Fruit fly (Drosophila melanogaster) whole organism, embryonic: ENCODE data around the gene Sf3b3.

ENCODE experiments used
- B-H2 ChIP-seq: fragments of 200-800 bp; sonication (Bioruptor generic); optimal IDR thresholded peaks from 2 replicates; lab custom pipeline; 2018; ENCODE audit warnings: missing biosample characterization, mild to moderate bottlenecking, missing genetic modification characterization
- CG10267 ChIP-seq: fragments of 200-800 bp; sonication (Bioruptor generic); optimal IDR thresholded peaks from 2 replicates; lab custom pipeline; 2018; ENCODE audit warnings: missing biosample characterization, mild to moderate bottlenecking, missing genetic modification characterization, moderate library complexity
- CG2678 ChIP-seq: fragments of 200-800 bp; sonication (Bioruptor generic); optimal IDR thresholded peaks from 3 replicates; lab custom pipeline; 2019; ENCODE audit warnings: missing biosample characterization, mild to moderate bottlenecking, missing genetic modification characterization, moderate library complexity
- CG30020 ChIP-seq: fragments of 200-800 bp; optimal IDR thresholded peaks from 2 replicates; lab custom pipeline; 2019; ENCODE audit warnings: missing biosample characterization, mild to moderate bottlenecking, missing genetic modification characterization, moderate library complexity
- CG3163 ChIP-seq: fragments of 200-800 bp; sonication (Bioruptor generic); optimal IDR thresholded peaks from 3 replicates; lab custom pipeline; 2016; ENCODE audit warnings: missing biosample characterization, missing genetic modification characterization
- CG6175 ChIP-seq: fragments of 200-800 bp; sonication (Bioruptor generic); IDR thresholded peaks from 3 replicates; pipeline ENCODE4 v1.3.6; 2022; ENCODE audit warnings: missing biosample characterization, missing genetic modification characterization
- CG6272 ChIP-seq: fragments of 200-800 bp; sonication (Bioruptor generic); IDR thresholded peaks from 2 replicates; pipeline ENCODE4 v1.3.6; 2022; ENCODE audit warnings: missing biosample characterization, missing genetic modification characterization
- CG6689 ChIP-seq: fragments of 200-800 bp; sonication (Bioruptor generic); IDR thresholded peaks from 2 replicates; pipeline ENCODE4 v1.3.6; 2022; ENCODE audit warnings: missing biosample characterization, missing genetic modification characterization
- CG6854 ChIP-seq: fragments of 200-800 bp; sonication (Bioruptor generic); optimal IDR thresholded peaks from 3 replicates; lab custom pipeline; 2017; ENCODE audit warnings: missing biosample characterization, mild to moderate bottlenecking, missing genetic modification characterization
- CG8478 ChIP-seq: fragments of >200 bp; optimal IDR thresholded peaks from 2 replicates; lab custom pipeline; 2018
- GATAe ChIP-seq: fragments of 200-800 bp; sonication (Bioruptor generic); conservative IDR thresholded peaks from 2 replicates; pipeline ENCODE4 v1.3.6; 2022; ENCODE audit warnings: missing biosample characterization, missing genetic modification characterization
- Sox102F ChIP-seq: fragments of 200-800 bp; sonication (Bioruptor generic); optimal IDR thresholded peaks from 2 replicates; lab custom pipeline; 2018; ENCODE audit warnings: missing biosample characterization, mild to moderate bottlenecking, missing genetic modification characterization, moderate library complexity
- TFAM ChIP-seq: fragments of 200-800 bp; sonication (Bioruptor generic); optimal IDR thresholded peaks from 2 replicates; lab custom pipeline; 2017; ENCODE audit warnings: missing biosample characterization, missing genetic modification characterization, inconsistent platforms
- hbn ChIP-seq: fragments of 200-800 bp; sonication (Bioruptor generic); IDR thresholded peaks from 2 replicates; pipeline ENCODE4 v1.3.6; 2022; ENCODE audit warnings: missing biosample characterization, missing genetic modification characterization; ENCODE audit not compliant: partially characterized antibody

- no peak for TF ChIP-seq Sox102F (GFP tag; lab: Kevin White, UChicago)
- TF ChIP-seq GATAe: no peak
- no peak for TF ChIP-seq CG2678 (tag; lab: Kevin White, UChicago)
- no peak for TF ChIP-seq TFAM (GFP tag; lab: Kevin White, UChicago)
- no peak for TF ChIP-seq CG6689 (GFP tag; lab: Robert Waterston, UW)
- TF ChIP-seq B-H2: no peak
- TF ChIP-seq CG8478 (lab: Kevin White, UChicago): no peak
- no peak for TF ChIP-seq CG6272 (GFP tag; lab: Robert Waterston, UW)
- TF ChIP-seq CG3163: no peak
- no peak for TF ChIP-seq CG6175 (GFP tag; lab: Robert Waterston, UW)
- no peak for TF ChIP-seq CG6854 (GFP tag; lab: Kevin White, UChicago)
- no peak for TF ChIP-seq CG30020 (tag; lab: Kevin White, UChicago)
- TF ChIP-seq hbn: no peak
- TF ChIP-seq CG10267 (tag; lab: Kevin White, UChicago): no peak
Measured at dm6 chr3L:781702-782314, 51.4 kb downstream of the Sf3b3 start.
